Fruit fly (Drosophila melanogaster) whole organism, prepupa: ENCODE data around the gene Fbp1.

Experiments
- Blimp-1 ChIP-seq: fragments of 200-800 bp; sonication (Bioruptor generic); optimal IDR thresholded peaks from 3 replicates; lab custom pipeline; 2017; ENCODE audit warnings: missing biosample characterization, missing genetic modification characterization, mild to moderate bottlenecking, moderate library complexity, missing genetic modification reagents
- CG11902 ChIP-seq: fragments of 200-800 bp; sonication (Bioruptor generic); optimal IDR thresholded peaks from 3 replicates; lab custom pipeline; 2016; ENCODE audit warnings: missing biosample characterization, missing genetic modification characterization
- CG16779 ChIP-seq: fragments of 200-800 bp; sonication (Bioruptor generic); optimal IDR thresholded peaks from 3 replicates; lab custom pipeline; 2017; ENCODE audit warnings: missing biosample characterization, mild to moderate bottlenecking, missing genetic modification characterization
- CG3032 ChIP-seq: fragments of 200-800 bp; optimal IDR thresholded peaks from 2 replicates; lab custom pipeline; 2019; ENCODE audit warnings: missing biosample characterization, mild to moderate bottlenecking, missing genetic modification characterization, moderate library complexity
- CG32006 ChIP-seq: fragments of 200-800 bp; sonication (Bioruptor generic); optimal IDR thresholded peaks from 3 replicates; lab custom pipeline; 2017; ENCODE audit warnings: missing biosample characterization, mild to moderate bottlenecking, missing genetic modification characterization
- Ets21C ChIP-seq: fragments of 200-800 bp; sonication (Bioruptor generic); optimal IDR thresholded peaks from 3 replicates; lab custom pipeline; 2016; ENCODE audit warnings: missing biosample characterization, missing genetic modification characterization
- Gug ChIP-seq: fragments of 200-800 bp; sonication (Bioruptor generic); IDR thresholded peaks from 2 replicates; pipeline ENCODE4 v1.3.6; 2022; ENCODE audit warnings: missing biosample characterization, missing genetic modification characterization
- Hr39 ChIP-seq: fragments of 200-800 bp; sonication (Bioruptor generic); optimal IDR thresholded peaks from 2 replicates; lab custom pipeline; 2016; ENCODE audit warnings: missing biosample characterization, missing genetic modification characterization
- Hr4 ChIP-seq: fragments of 200-800 bp; sonication (Bioruptor generic); optimal IDR thresholded peaks from 3 replicates; lab custom pipeline; 2016; ENCODE audit warnings: missing biosample characterization, missing genetic modification characterization
- cyc ChIP-seq: fragments of 200-800 bp; sonication (Bioruptor generic); optimal IDR thresholded peaks from 3 replicates; lab custom pipeline; 2016; ENCODE audit warnings: missing biosample characterization, missing genetic modification characterization
- dsx ChIP-seq: fragments of 200-800 bp; optimal IDR thresholded peaks from 3 replicates; lab custom pipeline; 2019; ENCODE audit warnings: missing biosample characterization, mild to moderate bottlenecking, missing genetic modification characterization, moderate library complexity; ENCODE audit not compliant: poor library complexity, severe bottlenecking
- net ChIP-seq: fragments of 200-800 bp; sonication (Bioruptor generic); optimal IDR thresholded peaks from 3 replicates; lab custom pipeline; 2016; ENCODE audit warnings: missing biosample characterization, missing genetic modification characterization
- spab ChIP-seq: fragments of 200-800 bp; sonication (Bioruptor generic); optimal IDR thresholded peaks from 2 replicates; lab custom pipeline; 2017; ENCODE audit warnings: missing biosample characterization, mild to moderate bottlenecking, missing genetic modification characterization, missing genetic modification reagents

DNA sequence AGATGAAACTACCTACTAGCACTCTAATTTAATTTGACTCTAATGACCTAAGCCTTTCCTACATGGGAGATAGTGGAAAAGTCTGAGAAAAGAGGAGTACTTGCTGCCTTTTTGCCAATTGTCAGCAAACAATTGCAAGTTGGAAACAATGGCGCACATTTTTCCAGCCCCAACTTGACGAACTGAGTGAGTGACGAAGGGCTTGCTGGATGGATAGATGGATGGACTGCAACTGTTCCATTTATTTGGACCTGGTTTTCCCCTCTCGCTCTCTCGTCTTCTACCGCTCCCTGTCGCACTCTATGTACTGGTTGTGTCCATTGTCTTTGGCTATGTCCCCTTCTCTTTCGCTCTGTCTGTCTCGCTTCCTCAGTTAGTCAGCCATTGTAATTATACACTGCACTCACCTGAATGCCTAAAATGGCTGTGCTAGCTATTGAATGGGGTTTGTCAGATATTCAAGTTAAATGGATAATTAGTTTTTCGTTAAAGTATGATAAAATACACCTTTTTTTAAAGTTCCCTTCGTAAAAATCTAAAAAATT, 35.1 kb upstream of the Fbp1 start:
- no peak for TF ChIP-seq Hr39 (GFP tag; lab: Kevin White, UChicago)
- TF ChIP-seq net (GFP tag; lab: Kevin White, UChicago), result no peak
- TF ChIP-seq CG32006, result no peak
- TF ChIP-seq CG3032 (tag; lab: Kevin White, UChicago), result no peak
- no peak for TF ChIP-seq cyc (GFP tag; lab: Kevin White, UChicago)
- TF ChIP-seq CG11902 (GFP tag; lab: Kevin White, UChicago), result no peak
- TF ChIP-seq spab (GFP tag; lab: Kevin White, UChicago), result no peak
- TF ChIP-seq Gug (GFP tag; lab: Robert Waterston, UW), result no peak
- TF ChIP-seq CG16779 (tag; lab: Kevin White, UChicago), result no peak
- TF ChIP-seq Blimp-1 (GFP tag; lab: Kevin White, UChicago), result no peak
- no peak for TF ChIP-seq Hr4 (GFP tag; lab: Kevin White, UChicago)
- TF ChIP-seq Ets21C (GFP tag; lab: Kevin White, UChicago), result no peak
- no peak for TF ChIP-seq dsx
